Fruit fly (Drosophila melanogaster) whole organism, prepupa: Measurements from ENCODE around the gene CG10725.

Source experiments
- Blimp-1 ChIP-seq: fragments of 200-800 bp; sonication (Bioruptor generic); optimal IDR thresholded peaks from 3 replicates; lab custom pipeline; 2017; ENCODE audit warnings: missing biosample characterization, missing genetic modification characterization, mild to moderate bottlenecking, moderate library complexity, missing genetic modification reagents
- CG10669 ChIP-seq: fragments of 200-800 bp; sonication (Bioruptor generic); optimal IDR thresholded peaks from 3 replicates; lab custom pipeline; 2018; ENCODE audit warnings: missing biosample characterization, mild to moderate bottlenecking, missing genetic modification characterization, moderate library complexity
- CG11294 ChIP-seq: fragments of 200-800 bp; sonication (Bioruptor generic); IDR thresholded peaks from 2 replicates; pipeline ENCODE4 v1.3.6; 2022; ENCODE audit warnings: missing biosample characterization, missing genetic modification characterization
- CG11902 ChIP-seq: fragments of 200-800 bp; sonication (Bioruptor generic); optimal IDR thresholded peaks from 3 replicates; lab custom pipeline; 2016; ENCODE audit warnings: missing biosample characterization, missing genetic modification characterization
- CG16779 ChIP-seq: fragments of 200-800 bp; sonication (Bioruptor generic); optimal IDR thresholded peaks from 3 replicates; lab custom pipeline; 2017; ENCODE audit warnings: missing biosample characterization, mild to moderate bottlenecking, missing genetic modification characterization
- CG3032 ChIP-seq: fragments of 200-800 bp; optimal IDR thresholded peaks from 2 replicates; lab custom pipeline; 2019; ENCODE audit warnings: missing biosample characterization, mild to moderate bottlenecking, missing genetic modification characterization, moderate library complexity
- CG31627 ChIP-seq: fragments of 200-800 bp; sonication (Bioruptor generic); optimal IDR thresholded peaks from 3 replicates; lab custom pipeline; 2016; ENCODE audit warnings: missing biosample characterization, missing genetic modification characterization
- CG32006 ChIP-seq: fragments of 200-800 bp; sonication (Bioruptor generic); optimal IDR thresholded peaks from 3 replicates; lab custom pipeline; 2017; ENCODE audit warnings: missing biosample characterization, mild to moderate bottlenecking, missing genetic modification characterization
- CG34406 ChIP-seq: fragments of 200-800 bp; sonication (Bioruptor generic); optimal IDR thresholded peaks from 3 replicates; lab custom pipeline; 2016; ENCODE audit warnings: missing biosample characterization, missing genetic modification characterization
- CG6792 ChIP-seq: fragments of 200-800 bp; sonication (Bioruptor generic); optimal IDR thresholded peaks from 3 replicates; lab custom pipeline; 2016; ENCODE audit warnings: missing biosample characterization, missing genetic modification characterization
- CG6808 ChIP-seq: fragments of 200-800 bp; sonication (Bioruptor generic); optimal IDR thresholded peaks from 3 replicates; lab custom pipeline; 2017; ENCODE audit warnings: missing biosample characterization, missing genetic modification characterization, mild to moderate bottlenecking, moderate library complexity, missing genetic modification reagents
- CG7368 ChIP-seq: fragments of 200-800 bp; sonication (Bioruptor generic); optimal IDR thresholded peaks from 3 replicates; lab custom pipeline; 2016; ENCODE audit warnings: missing biosample characterization, missing genetic modification characterization
- CG8119 ChIP-seq: fragments of 200-800 bp; sonication (Bioruptor generic); IDR thresholded peaks from 3 replicates; pipeline ENCODE4 v1.3.6; 2022; ENCODE audit warnings: missing biosample characterization, missing genetic modification characterization
- CG9139 ChIP-seq: fragments of 200-800 bp; sonication (Bioruptor generic); optimal IDR thresholded peaks from 3 replicates; lab custom pipeline; 2017; ENCODE audit warnings: missing biosample characterization, mild to moderate bottlenecking, missing genetic modification characterization
- Eip78C ChIP-seq: fragments of 200-800 bp; sonication (Bioruptor generic); peaks from one replicate; lab custom pipeline; 2016; ENCODE audit warnings: missing biosample characterization, missing genetic modification characterization
- Ets96B ChIP-seq: fragments of 200-800 bp; optimal IDR thresholded peaks from 2 replicates; lab custom pipeline; 2019; ENCODE audit warnings: missing biosample characterization, mild to moderate bottlenecking, missing genetic modification characterization, moderate library complexity
- Hr38 ChIP-seq: sonication (Bioruptor generic); optimal IDR thresholded peaks from 2 replicates; lab custom pipeline; 2016; ENCODE audit warnings: missing biosample characterization, missing genetic modification characterization
- Lpt ChIP-seq: fragments of 200-800 bp; sonication (Bioruptor generic); optimal IDR thresholded peaks from 3 replicates; lab custom pipeline; 2016; ENCODE audit warnings: missing biosample characterization, missing genetic modification characterization
- Met ChIP-seq: fragments of 200-800 bp; sonication (Bioruptor generic); optimal IDR thresholded peaks from 3 replicates; lab custom pipeline; 2016; ENCODE audit warnings: missing biosample characterization, missing genetic modification characterization
- OdsH ChIP-seq: fragments of 200-800 bp; sonication (Bioruptor generic); optimal IDR thresholded peaks from 3 replicates; lab custom pipeline; 2016; ENCODE audit warnings: missing biosample characterization, missing genetic modification characterization
- Sox14 ChIP-seq: fragments of 200-800 bp; sonication (Bioruptor generic); optimal IDR thresholded peaks from 3 replicates; lab custom pipeline; 2016; ENCODE audit warnings: missing biosample characterization, missing genetic modification characterization
- Sox15 ChIP-seq: fragments of 200-800 bp; sonication (Bioruptor generic); optimal IDR thresholded peaks from 3 replicates; lab custom pipeline; 2016; ENCODE audit warnings: missing biosample characterization, missing genetic modification characterization
- acj6 ChIP-seq: fragments of 200-800 bp; sonication (Bioruptor generic); optimal IDR thresholded peaks from 3 replicates; lab custom pipeline; 2016; ENCODE audit warnings: missing biosample characterization, missing genetic modification characterization
- cyc ChIP-seq: fragments of 200-800 bp; sonication (Bioruptor generic); optimal IDR thresholded peaks from 3 replicates; lab custom pipeline; 2016; ENCODE audit warnings: missing biosample characterization, missing genetic modification characterization
- dac ChIP-seq: fragments of 200-800 bp; sonication (Bioruptor generic); optimal IDR thresholded peaks from 2 replicates; lab custom pipeline; 2017; ENCODE audit warnings: missing biosample characterization, mild to moderate bottlenecking, missing genetic modification characterization
- dsx ChIP-seq: fragments of 200-800 bp; optimal IDR thresholded peaks from 3 replicates; lab custom pipeline; 2019; ENCODE audit warnings: missing biosample characterization, mild to moderate bottlenecking, missing genetic modification characterization, moderate library complexity; ENCODE audit not compliant: poor library complexity, severe bottlenecking
- esn ChIP-seq: fragments of 200-800 bp; sonication (Bioruptor generic); optimal IDR thresholded peaks from 2 replicates; lab custom pipeline; 2016; ENCODE audit warnings: missing biosample characterization, mild to moderate bottlenecking, missing genetic modification characterization, moderate library complexity
- fkh ChIP-seq: fragments of 200-800 bp; sonication (Bioruptor generic); optimal IDR thresholded peaks from 3 replicates; lab custom pipeline; 2017; ENCODE audit warnings: missing biosample characterization, mild to moderate bottlenecking, missing genetic modification characterization, moderate library complexity
- net ChIP-seq: fragments of 200-800 bp; sonication (Bioruptor generic); optimal IDR thresholded peaks from 3 replicates; lab custom pipeline; 2016; ENCODE audit warnings: missing biosample characterization, missing genetic modification characterization
- pdm3 ChIP-seq: fragments of 200-800 bp; sonication (Bioruptor generic); optimal IDR thresholded peaks from 3 replicates; lab custom pipeline; 2016; ENCODE audit warnings: missing biosample characterization, missing genetic modification characterization
- salr ChIP-seq, 2 experiments: fragments of 200-800 bp; sonication (Bioruptor generic); optimal IDR thresholded peaks; 3 replicates each; lab custom pipeline; 2016 to 2018; ENCODE audit warnings: missing biosample characterization in 2 of 2, missing genetic modification characterization in 2 of 2, mild to moderate bottlenecking in 1 of 2
- spab ChIP-seq: fragments of 200-800 bp; sonication (Bioruptor generic); optimal IDR thresholded peaks from 2 replicates; lab custom pipeline; 2017; ENCODE audit warnings: missing biosample characterization, mild to moderate bottlenecking, missing genetic modification characterization, missing genetic modification reagents
- ss ChIP-seq, 2 experiments: fragments of 200-800 bp; sonication (Bioruptor generic); optimal IDR thresholded peaks; 2 replicates in 1 of 2; 3 replicates in 1 of 2; lab custom pipeline; 2017 to 2018; ENCODE audit warnings: mild to moderate bottlenecking in 2 of 2, missing biosample characterization in 2 of 2, missing genetic modification characterization in 2 of 2, moderate library complexity in 1 of 2
- svp ChIP-seq: fragments of 200-800 bp; sonication (Bioruptor generic); peaks from one replicate; lab custom pipeline; 2016; ENCODE audit warnings: missing biosample characterization, missing genetic modification characterization
- topi ChIP-seq: fragments of 200-800 bp; sonication (Bioruptor generic); optimal IDR thresholded peaks from 3 replicates; lab custom pipeline; 2016; ENCODE audit warnings: missing biosample characterization, missing genetic modification characterization

The CG10725 gene

DNA sequence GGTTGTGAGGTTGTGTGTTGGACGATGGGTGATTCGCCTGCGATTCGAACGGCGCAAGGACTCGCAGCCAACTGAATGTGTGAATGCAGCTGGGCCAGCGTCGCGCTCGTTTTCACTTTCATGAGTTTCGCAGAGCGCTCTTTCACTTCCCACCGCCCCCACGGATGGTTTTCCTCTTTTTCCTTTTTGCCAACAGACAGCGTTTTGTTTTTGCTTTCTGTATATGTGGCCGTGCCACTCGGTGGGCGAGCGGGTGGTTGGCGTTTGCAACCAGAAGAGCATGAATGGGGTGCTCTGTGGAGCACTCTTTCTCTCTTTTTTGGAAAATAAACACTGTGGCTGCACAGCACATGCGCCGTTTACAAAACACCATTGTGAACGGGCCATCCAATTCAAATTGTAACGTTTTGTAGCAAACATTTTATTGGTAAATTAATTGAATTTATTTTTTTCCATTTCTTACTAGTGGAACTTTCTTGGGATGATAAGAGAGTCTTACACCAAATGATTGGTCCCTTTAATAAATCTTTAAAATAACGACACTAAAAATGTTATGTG is 2.5 kb upstream of the CG10725 start, which contains the start of gene CG10713 (continued):
- TF ChIP-seq net (GFP tag; lab: Kevin White, UChicago) (peak; percentile 29), CG6808 (GFP tag; lab: Kevin White, UChicago) (peak; percentile 62), CG32006 (GFP tag; lab: Kevin White, UChicago) (peak; percentile 61), salr (GFP tag; optimal IDR thresholded peaks at IDR 0.05; lab: Kevin White, UChicago) (no peak), Sox15 (no peak), CG7368 (GFP tag; lab: Kevin White, UChicago) (peak; percentile 44), ss (GFP tag; optimal IDR thresholded peaks at IDR 0.05; lab: Kevin White, UChicago) (peak; percentile 45 to 68), Sox14 (GFP tag; lab: Kevin White, UChicago) (peak; percentile 13), cyc (GFP tag; lab: Kevin White, UChicago) (no peak), OdsH (GFP tag; lab: Kevin White, UChicago) (no peak), Blimp-1 (GFP tag; lab: Kevin White, UChicago) (no peak)

DNA sequence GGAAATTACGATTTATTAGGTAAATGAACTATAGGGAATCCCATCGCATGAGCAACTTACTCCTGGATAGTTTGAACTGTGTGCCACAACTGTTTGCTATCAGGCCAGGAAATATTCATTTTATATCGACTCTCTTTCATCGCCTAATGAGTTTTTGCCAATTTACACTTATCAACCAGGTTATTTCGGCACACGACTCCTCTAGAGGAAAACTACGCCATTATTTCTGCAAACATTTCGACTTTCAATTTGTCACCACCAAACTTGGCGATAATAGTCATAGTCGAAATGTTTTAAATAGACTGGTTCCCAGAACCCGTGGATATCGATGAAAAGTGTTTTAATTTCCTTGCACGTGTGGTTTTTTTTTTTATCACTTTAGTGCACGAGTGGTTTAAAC is 718 bp upstream of the CG10725 start, which contains the start of gene CG10154:
CG10154 (minus strand) TSS at position 101 of the 400 bp plus-strand sequence.
- TF ChIP-seq CG16779 (tag; lab: Kevin White, UChicago) (no peak), topi (GFP tag; lab: Kevin White, UChicago) (no peak), CG6792 (no peak), pdm3 (GFP tag; lab: Kevin White, UChicago) (no peak), CG11902 (GFP tag; lab: Kevin White, UChicago) (no peak), dsx (no peak), CG3032 (no peak), CG6808 (GFP tag; lab: Kevin White, UChicago) (no peak), Met (no peak), Ets96B (tag; lab: Kevin White, UChicago) (no peak), Lpt (GFP tag; lab: Kevin White, UChicago) (no peak), CG8119 (GFP tag; lab: Robert Waterston, UW) (no peak), CG34406 (GFP tag; lab: Kevin White, UChicago) (no peak), esn (GFP tag; lab: Kevin White, UChicago) (no peak), spab (GFP tag; lab: Kevin White, UChicago) (no peak)
- TF ChIP-seq, all 60 proteins: peak for 0

DNA sequence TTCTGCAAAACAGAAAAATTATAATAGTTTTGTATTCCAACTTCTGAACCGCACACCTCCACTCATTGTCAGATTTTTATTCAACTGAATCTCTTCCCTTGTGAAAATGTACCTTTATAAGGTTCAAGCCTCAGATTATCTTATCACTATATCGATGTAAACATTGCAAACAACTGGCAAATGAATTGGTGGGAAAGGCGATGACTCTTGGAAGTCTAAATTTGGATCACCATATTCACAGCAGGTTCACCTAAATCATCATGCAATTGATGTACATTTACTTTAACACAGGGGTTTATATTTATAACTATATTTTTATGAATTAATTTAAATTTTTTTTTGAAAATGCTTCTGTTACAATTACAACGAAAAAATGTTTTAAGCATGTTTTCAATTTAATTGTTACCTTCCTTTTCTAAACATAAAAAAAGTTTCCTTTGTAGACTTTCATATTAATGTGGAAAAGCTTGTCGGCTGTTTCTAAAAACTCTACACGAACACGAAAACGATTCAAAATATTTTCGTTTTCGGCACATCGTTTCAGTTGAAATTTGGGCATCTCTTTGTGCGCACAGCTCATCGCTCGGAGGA is 2.7 kb downstream of the CG10725 start, which contains the start of the genes CG10140 and CG14109:
CG10140 (minus strand) TSS at position 101 of the 591 bp plus-strand sequence.
CG14109 (plus strand) TSS at position 541 of the 591 bp plus-strand sequence.
- TF ChIP-seq CG32006 (GFP tag; lab: Kevin White, UChicago) (no peak), CG6808 (GFP tag; lab: Kevin White, UChicago) (no peak), CG6792 (no peak), salr (GFP tag; optimal IDR thresholded peaks at IDR 0.05; lab: Kevin White, UChicago) (no peak), cyc (GFP tag; lab: Kevin White, UChicago) (no peak), CG31627 (GFP tag; lab: Kevin White, UChicago) (no peak), fkh (GFP tag; lab: Kevin White, UChicago) (no peak), dsx (no peak), dac (GFP tag; lab: Kevin White, UChicago) (no peak), acj6 (no peak), CG34406 (GFP tag; lab: Kevin White, UChicago) (no peak), CG10669 (GFP tag; lab: Kevin White, UChicago) (no peak), Ets96B (tag; lab: Kevin White, UChicago) (no peak), ss (GFP tag; optimal IDR thresholded peaks at IDR 0.05; lab: Kevin White, UChicago) (no peak), Hr38 (GFP tag; lab: Kevin White, UChicago) (no peak), CG9139 (no peak), CG11294 (no peak), svp (GFP tag; lab: Kevin White, UChicago) (no peak), Eip78C (GFP tag; lab: Kevin White, UChicago) (no peak)
